Fruit fly (Drosophila melanogaster): ENCODE measurements around the gene CG17258.

CG17258 gene

dm6 chr2L:3059624-3059919, 24.4 kb upstream of the CG17258 start:
- TF ChIP-seq CG11723 (GFP tag; optimal IDR thresholded peaks at IDR 0.05), result no peak
- TF ChIP-seq luna (GFP tag; optimal IDR thresholded peaks at IDR 0.05), result no peak
- TF ChIP-seq row (GFP tag; IDR thresholded peaks at IDR 0.05), result 0 out of 3 replicates have a peak, but pooled peaks have one; percentile 1
- TF ChIP-seq CG18599 (GFP tag; optimal IDR thresholded peaks at IDR 0.05), result no peak
- peak; percentile 44 for TF ChIP-seq Ets65A (GFP tag)
- TF ChIP-seq nerfin-2 (GFP tag; IDR thresholded peaks at IDR 0.05; ENCODE audit: partially characterized antibody), result no peak
- 0 out of 2 replicates have a peak, but pooled peaks have one; percentile 10 for TF ChIP-seq CG32532 (GFP tag; IDR thresholded peaks at IDR 0.05)
- no peak for TF ChIP-seq CG13123 (GFP tag; optimal IDR thresholded peaks at IDR 0.05)
- TF ChIP-seq otp (GFP tag; IDR thresholded peaks at IDR 0.05), result no peak
- TF ChIP-seq hkb (optimal IDR thresholded peaks at IDR 0.05), result peak; percentile 94
- no peak for TF ChIP-seq hkb (GFP tag; IDR thresholded peaks at IDR 0.05)
- 0 out of 3 replicates have a peak, but pooled peaks have one; percentile 22 for TF ChIP-seq CG11456 (GFP tag; IDR thresholded peaks at IDR 0.05)

- no peak for TF ChIP-seq CG1602 (GFP tag; optimal IDR thresholded peaks at IDR 0.05)
- peak; percentile 5 for TF ChIP-seq ind (GFP tag; optimal IDR thresholded peaks at IDR 0.05)
- TF ChIP-seq hb (GFP tag; IDR thresholded peaks at IDR 0.05; ENCODE audit: partially characterized antibody), result no peak
- TF ChIP-seq Xrp1 (GFP tag; IDR thresholded peaks at IDR 0.05), result peak; percentile 47
- no peak for TF ChIP-seq D19B (GFP tag; optimal IDR thresholded peaks at IDR 0.05)
- TF ChIP-seq CG13775 (GFP tag; optimal IDR thresholded peaks at IDR 0.05), result peak; percentile 28
- TF ChIP-seq dpn (GFP tag; optimal IDR thresholded peaks at IDR 0.05), result peak in 1 of 2 experiments; percentile 23
- no peak for TF ChIP-seq Bteb2 (GFP tag; optimal IDR thresholded peaks at IDR 0.05)
- peak; percentile 100 for TF ChIP-seq hkb (optimal IDR thresholded peaks at IDR 0.05)
- TF ChIP-seq hkb (GFP tag; IDR thresholded peaks at IDR 0.05), result no peak; the same call in 1 of the 2 replicates
- TF ChIP-seq yki (optimal IDR thresholded peaks at IDR 0.05), result no peak
- no peak for TF ChIP-seq Six4 (GFP tag; optimal IDR thresholded peaks at IDR 0.05)
- no peak for TF ChIP-seq tin (GFP tag; optimal IDR thresholded peaks at IDR 0.05)
- TF ChIP-seq CG34376 (GFP tag; optimal IDR thresholded peaks at IDR 0.05), result no peak
- TF ChIP-seq Med (GFP tag), result peak; percentile 87
- 0 out of 3 replicates have a peak, but pooled peaks have one; percentile 25 for TF ChIP-seq Dbx (GFP tag; IDR thresholded peaks at IDR 0.05)
- TF ChIP-seq luna (GFP tag; optimal IDR thresholded peaks at IDR 0.05), result peak; percentile 15
- peak; percentile 56 for TF ChIP-seq zfh2 (GFP tag; optimal IDR thresholded peaks at IDR 0.05)
- peak; percentile 18 for TF ChIP-seq Antp (GFP tag; optimal IDR thresholded peaks at IDR 0.05)
- peak; percentile 80; the same call in 2 of the 4 replicates for TF ChIP-seq chinmo (GFP tag; IDR thresholded peaks at IDR 0.05; ENCODE audit: partially characterized antibody)
- peak; percentile 41 for TF ChIP-seq HLH54F (GFP tag; optimal IDR thresholded peaks at IDR 0.05)
- TF ChIP-seq CG11504 (tag; optimal IDR thresholded peaks at IDR 0.05), result peak; percentile 27
- peak; percentile 29 for TF ChIP-seq CG9817 (tag; optimal IDR thresholded peaks at IDR 0.05)
- TF ChIP-seq CG31388 (GFP tag; optimal IDR thresholded peaks at IDR 0.05), result no peak
- TF ChIP-seq CG10431 (GFP tag; optimal IDR thresholded peaks at IDR 0.05), result no peak
- TF ChIP-seq Rx (GFP tag; IDR thresholded peaks at IDR 0.05), result 0 out of 2 replicates have a peak, but pooled peaks have one; percentile 21
- no peak for TF ChIP-seq Scr (GFP tag; IDR thresholded peaks at IDR 0.05; ENCODE audit: partially characterized antibody)
- TF ChIP-seq Sry-δ (GFP tag; optimal IDR thresholded peaks at IDR 0.05), result no peak
- peak; percentile 85 for TF ChIP-seq CG2120 (GFP tag; optimal IDR thresholded peaks at IDR 0.05)
- peak; percentile 69 for TF ChIP-seq Dip3 (GFP tag; optimal IDR thresholded peaks at IDR 0.05)
- TF ChIP-seq bsh (GFP tag; optimal IDR thresholded peaks at IDR 0.05), result peak in 1 of 2 experiments; percentile 13
- no peak for TF ChIP-seq wek (GFP tag; optimal IDR thresholded peaks at IDR 0.05)
- peak; percentile 50 for TF ChIP-seq Taf1 (GFP tag; IDR thresholded peaks at IDR 0.05)
- TF ChIP-seq MESR4 (GFP tag; optimal IDR thresholded peaks at IDR 0.05), result no peak
- TF ChIP-seq CoRest (tag; optimal IDR thresholded peaks at IDR 0.05), result peak; percentile 21
- no peak for TF ChIP-seq CG16863 (GFP tag; optimal IDR thresholded peaks at IDR 0.05)
- no peak for TF ChIP-seq CG17568 (GFP tag; optimal IDR thresholded peaks at IDR 0.05)
- TF ChIP-seq CG32772 (GFP tag; IDR thresholded peaks at IDR 0.05), result peak; percentile 14; the same call in 1 of the 2 replicates
- no peak for TF ChIP-seq Poxn (GFP tag; IDR thresholded peaks at IDR 0.05)
Observed at dm6 chr2L:3058772-3059623, 23.9 kb upstream of the CG17258 start.
